Fruit fly (Drosophila melanogaster): Measurements from ENCODE around the gene CG11843.

DNA sequence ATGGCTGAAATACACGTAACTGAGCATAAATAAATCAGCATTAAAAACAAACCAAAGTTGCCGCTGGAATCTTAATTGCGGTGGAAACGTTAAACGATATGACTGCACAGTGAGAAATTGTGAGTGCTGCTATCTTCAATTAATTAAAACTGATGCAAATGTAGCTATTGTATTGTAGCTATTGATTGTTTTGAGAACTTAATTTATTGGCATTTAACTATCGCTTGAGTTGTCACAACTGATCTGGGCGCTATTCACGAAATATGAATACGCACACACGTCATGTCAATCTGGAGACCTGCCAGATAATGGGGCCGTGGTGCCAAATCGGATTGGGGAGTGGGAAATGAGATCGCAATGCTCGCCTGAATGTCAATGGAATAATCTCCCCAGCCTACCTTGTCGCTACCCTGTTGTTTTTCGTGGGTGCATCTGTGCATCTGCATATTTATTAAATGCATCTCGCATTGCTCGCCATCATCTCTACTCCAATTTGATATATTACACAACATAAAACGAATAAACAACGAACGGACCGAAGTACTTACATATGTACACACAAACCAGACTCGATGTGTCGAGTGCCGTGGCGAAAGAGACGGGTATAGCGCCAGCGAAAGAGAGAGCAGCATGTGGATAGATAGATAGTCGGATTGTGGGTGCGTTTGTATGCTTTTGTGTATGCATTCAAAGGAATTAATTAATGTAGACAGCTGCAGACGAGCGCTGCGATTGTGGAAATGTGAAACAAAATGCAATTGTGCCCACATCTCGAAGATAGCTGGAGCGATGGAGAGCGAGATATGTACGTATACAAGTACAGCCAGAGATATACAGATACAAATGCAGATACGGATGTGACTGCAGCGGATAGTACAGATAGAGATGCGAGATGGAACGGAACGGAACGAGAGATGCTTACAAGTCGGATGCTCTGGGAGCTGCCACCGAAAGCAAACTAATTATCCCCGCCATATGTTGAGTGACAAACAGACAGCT, 29.6 kb downstream of the CG11843 start:
- no peak for TF ChIP-seq CG6276 (GFP tag; optimal IDR thresholded peaks at IDR 0.05)
- peak; percentile 47 for TF ChIP-seq CG10669 (GFP tag; optimal IDR thresholded peaks at IDR 0.05)
